Worm (Caenorhabditis elegans): ENCODE results near the gene K02E7.4.
"Not testable (repeated sequence)": the region's sequence is repeated elsewhere in the genome, so short reads cannot be mapped to it uniquely, and the experiment has no call there.

DNA sequence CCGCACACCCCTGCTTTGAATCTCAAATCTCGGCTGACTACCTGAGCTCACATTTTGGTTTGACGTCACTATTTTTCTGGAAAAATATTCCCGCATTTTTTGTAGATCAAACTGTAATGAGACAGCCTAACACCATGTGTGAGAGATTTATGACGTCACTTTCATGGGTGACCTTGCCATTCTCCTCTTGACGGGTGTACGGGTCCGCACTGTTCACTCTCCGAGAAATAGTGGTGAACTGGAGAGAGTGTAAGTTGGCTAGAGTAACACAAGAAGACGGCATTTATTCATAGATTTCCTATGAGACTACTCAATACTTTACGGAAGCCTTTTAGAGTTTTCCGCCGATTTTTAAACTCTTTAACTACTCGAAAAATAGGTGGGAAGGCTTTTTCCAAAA, 17.5 kb upstream of the K02E7.4 start, which contains the start of gene K02E7.7:
- TF ChIP-seq nhr-11 (tag; optimal IDR thresholded peaks at IDR 0.05); unc-86 (tag; optimal IDR thresholded peaks at IDR 0.05); ama-1 (optimal IDR thresholded peaks at IDR 0.05); ets-4 (tag; optimal IDR thresholded peaks at IDR 0.05); ceh-22 (tag; optimal IDR thresholded peaks at IDR 0.05): not testable (repeated sequence)

Measured in whole organism, late embryonic.